Fruit fly (Drosophila melanogaster) whole organism, wandering third instar larva: ENCODE data around the gene sll.
A peak's percentile ranks its signal among the peaks of the same experiment; 100 is the strongest.

ENCODE experiments used
- CG9705 ChIP-seq: fragments of 200-800 bp; sonication (Bioruptor generic); optimal IDR thresholded peaks from 2 replicates; lab custom pipeline; 2018; ENCODE audit warnings: missing biosample characterization, mild to moderate bottlenecking, missing genetic modification characterization
- CrebA ChIP-seq: fragments of 200-800 bp; sonication (Bioruptor generic); optimal IDR thresholded peaks from 2 replicates; lab custom pipeline; 2016; ENCODE audit warnings: missing biosample characterization, mild to moderate bottlenecking, missing genetic modification characterization, borderline replicate concordance
- GATAd ChIP-seq: sonication (Bioruptor generic); optimal IDR thresholded peaks from 2 replicates; lab custom pipeline; 2016; ENCODE audit warnings: missing biosample characterization, missing genetic modification characterization
- Hnf4 ChIP-seq: fragments of 200-800 bp; sonication (Bioruptor generic); optimal IDR thresholded peaks from 2 replicates; lab custom pipeline; 2016; ENCODE audit warnings: missing biosample characterization, mild to moderate bottlenecking, missing genetic modification characterization
- Hr78 ChIP-seq: fragments of >200 bp; optimal IDR thresholded peaks from 2 replicates; lab custom pipeline; 2017; ENCODE audit warnings: missing biosample characterization, missing genetic modification characterization
- Hr83 ChIP-seq: fragments of 200-300 bp; sonication (Bioruptor generic); optimal IDR thresholded peaks from 2 replicates; lab custom pipeline; 2016; ENCODE audit warnings: missing biosample characterization, mild to moderate bottlenecking, missing genetic modification characterization, moderate library complexity; ENCODE audit not compliant: poor library complexity, severe bottlenecking
- N ChIP-seq: fragments of >200 bp; optimal IDR thresholded peaks from 2 replicates; lab custom pipeline; 2018; ENCODE audit warnings: missing biosample characterization, missing external identifiers, missing genetic modification characterization
- OdsH ChIP-seq: fragments of 200-800 bp; sonication (Bioruptor generic); optimal IDR thresholded peaks from 2 replicates; lab custom pipeline; 2016; ENCODE audit warnings: missing biosample characterization, mild to moderate bottlenecking, missing genetic modification characterization
- Rel ChIP-seq, 2 experiments: fragments of 200-800 bp; sonication (Bioruptor generic) in 1 of 2; optimal IDR thresholded peaks; 2 replicates in 1 of 2; 3 replicates in 1 of 2; lab custom pipeline; 2016 to 2019; ENCODE audit warnings: mild to moderate bottlenecking in 2 of 2, missing biosample characterization in 2 of 2, missing genetic modification characterization in 2 of 2, moderate library complexity in 1 of 2
- Sp1 ChIP-seq: fragments of 200-800 bp; sonication (Bioruptor generic); optimal IDR thresholded peaks from 3 replicates; lab custom pipeline; 2019; ENCODE audit warnings: missing biosample characterization, mild to moderate bottlenecking, missing genetic modification characterization, moderate library complexity
- Vsx2 ChIP-seq: fragments of 200-300, 225-300 bp; sonication (Bioruptor generic); optimal IDR thresholded peaks from 2 replicates; lab custom pipeline; 2018; ENCODE audit warnings: missing biosample characterization, missing genetic modification characterization; ENCODE audit not compliant: partially characterized antibody
- dmrt93B ChIP-seq: fragments of 200-800 bp; sonication (Bioruptor generic); optimal IDR thresholded peaks from 2 replicates; lab custom pipeline; 2018; ENCODE audit warnings: missing biosample characterization, mild to moderate bottlenecking, missing genetic modification characterization
- dsf ChIP-seq: sonication (Bioruptor generic); optimal IDR thresholded peaks from 2 replicates; lab custom pipeline; 2016; ENCODE audit warnings: missing biosample characterization, missing genetic modification characterization, borderline replicate concordance
- foxo ChIP-seq, 2 experiments: fragments of 200-800 bp; sonication (Bioruptor generic); optimal IDR thresholded peaks; 2 replicates in 1 of 2; 3 replicates in 1 of 2; lab custom pipeline; 2016 to 2017; ENCODE audit warnings: missing biosample characterization in 2 of 2, missing genetic modification characterization in 2 of 2
- fru ChIP-seq: fragments of 200-800 bp; sonication (Bioruptor generic); optimal IDR thresholded peaks from 3 replicates; lab custom pipeline; 2016; ENCODE audit warnings: missing biosample characterization, mild to moderate bottlenecking, missing genetic modification characterization
- jim ChIP-seq: fragments of 175-275, 200-325 bp; sonication (Bioruptor generic); optimal IDR thresholded peaks from 2 replicates; lab custom pipeline; 2016; ENCODE audit warnings: missing biosample characterization, mild to moderate bottlenecking, missing genetic modification characterization
- lola ChIP-seq: fragments of >200 bp; optimal IDR thresholded peaks from 2 replicates; lab custom pipeline; 2017; ENCODE audit warnings: missing biosample characterization, missing genetic modification characterization
- pan ChIP-seq: fragments of >200 bp; optimal IDR thresholded peaks from 2 replicates; lab custom pipeline; 2017
- psq ChIP-seq: fragments of 200-800 bp; sonication (Bioruptor generic); optimal IDR thresholded peaks from 3 replicates; lab custom pipeline; 2017; ENCODE audit warnings: missing biosample characterization, mild to moderate bottlenecking, missing genetic modification characterization, moderate library complexity
- sage ChIP-seq: fragments of 200-800 bp; sonication (Bioruptor generic); optimal IDR thresholded peaks from 2 replicates; lab custom pipeline; 2016; ENCODE audit warnings: missing biosample characterization, mild to moderate bottlenecking, missing genetic modification characterization
- sv ChIP-seq: fragments of 200-800 bp; sonication (Bioruptor generic); optimal IDR thresholded peaks from 3 replicates; lab custom pipeline; 2016; ENCODE audit warnings: missing biosample characterization, missing genetic modification characterization
- tai ChIP-seq: sonication (Bioruptor generic); optimal IDR thresholded peaks from 2 replicates; lab custom pipeline; 2016; ENCODE audit warnings: missing biosample characterization, missing genetic modification characterization

Gene sll

DNA sequence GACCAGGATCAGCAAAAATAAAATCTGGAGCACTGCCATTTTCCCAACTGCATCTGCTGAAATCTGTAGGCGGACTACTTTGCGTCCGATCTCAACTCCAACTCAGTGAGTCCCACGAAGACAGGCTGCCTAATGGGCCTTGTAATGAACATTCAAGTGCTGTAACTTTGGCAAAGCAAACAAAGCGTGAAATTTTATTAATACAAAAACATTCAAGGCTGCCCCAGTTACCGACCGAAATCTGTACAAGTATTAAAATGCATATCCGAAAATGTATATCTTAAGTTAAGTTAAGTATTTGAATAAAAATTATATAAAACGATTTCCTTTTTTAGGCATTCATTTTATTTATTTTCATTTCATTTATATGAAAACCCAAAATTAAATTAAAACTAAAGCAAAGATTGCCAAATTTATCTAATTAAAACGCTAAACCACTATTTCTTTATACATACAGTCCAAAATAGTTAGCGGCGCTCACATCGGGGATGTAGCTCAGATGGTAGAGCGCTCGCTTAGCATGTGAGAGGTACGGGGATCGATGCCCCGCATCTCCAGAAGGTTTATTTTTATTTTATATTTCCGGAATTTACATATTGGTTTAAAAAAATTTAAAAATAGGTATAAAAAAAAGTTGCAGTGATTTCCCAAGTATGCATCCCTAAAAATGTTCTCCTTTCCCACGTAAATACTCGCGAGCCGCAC lies 16.3 kb downstream of the sll start, which contains the start of gene CG14323:
Gene CG14323 (minus strand): TSS at position 51 of the 705 bp plus-strand sequence.
- TF ChIP-seq psq (no peak), dmrt93B (no peak), fru (GFP tag; lab: Kevin White, UChicago) (no peak)

DNA sequence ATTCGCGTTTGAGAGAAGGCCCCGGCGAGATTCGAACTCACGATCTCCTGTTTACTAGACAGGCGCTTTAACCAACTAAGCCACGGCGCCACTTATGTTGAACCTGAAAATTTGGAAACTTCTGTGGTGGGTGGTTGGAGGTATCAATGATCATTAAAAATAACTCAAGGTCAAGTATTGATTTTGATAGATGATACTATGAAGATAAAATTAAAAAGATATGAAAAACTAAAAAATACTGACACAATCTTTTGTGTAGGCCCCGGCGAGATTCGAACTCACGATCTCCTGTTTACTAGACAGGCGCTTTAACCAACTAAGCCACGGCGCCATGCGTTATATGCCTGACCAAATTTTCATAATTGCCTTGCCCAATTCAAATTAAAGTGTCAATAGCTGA lies 18.6 kb downstream of the sll start:
- TF ChIP-seq CrebA (GFP tag; lab: Kevin White, UChicago) (peak; percentile 27), Hnf4 (GFP tag; lab: Kevin White, UChicago) (no peak)

DNA sequence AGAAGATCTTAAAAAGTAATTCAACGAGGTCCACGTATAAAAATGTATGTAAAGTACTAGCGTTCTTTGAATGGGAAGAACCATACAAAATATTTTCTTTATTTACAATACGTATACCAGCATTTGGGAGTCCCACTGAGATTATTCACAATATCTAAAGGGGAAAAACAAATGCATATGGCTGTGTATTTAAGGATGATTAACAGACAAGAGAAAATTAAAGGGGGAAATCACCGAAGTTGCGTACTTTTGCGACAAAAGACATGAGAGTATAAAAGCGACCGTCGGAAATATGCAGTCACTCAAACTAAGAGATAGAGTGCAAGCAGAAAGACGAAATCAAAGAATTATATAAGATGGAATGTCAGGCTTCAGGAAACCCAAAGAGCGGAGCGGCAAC lies 19.1 kb downstream of the sll start, which contains the start of gene AttD:
Gene AttD (plus strand): TSS at position 301 of the 400 bp plus-strand sequence.
- TF ChIP-seq CG9705 (GFP tag; lab: Kevin White, UChicago) (no peak), sage (GFP tag; lab: Kevin White, UChicago) (no peak), GATAd (GFP tag; lab: Kevin White, UChicago) (no peak), Rel (GFP tag; optimal IDR thresholded peaks at IDR 0.05; lab: Kevin White, UChicago) (no peak), Rel (tag; optimal IDR thresholded peaks at IDR 0.05; lab: Kevin White, UChicago) (peak; percentile 74), N (GFP tag; lab: Kevin White, UChicago) (no peak), jim (GFP tag; lab: Kevin White, UChicago) (no peak), OdsH (no peak)

DNA sequence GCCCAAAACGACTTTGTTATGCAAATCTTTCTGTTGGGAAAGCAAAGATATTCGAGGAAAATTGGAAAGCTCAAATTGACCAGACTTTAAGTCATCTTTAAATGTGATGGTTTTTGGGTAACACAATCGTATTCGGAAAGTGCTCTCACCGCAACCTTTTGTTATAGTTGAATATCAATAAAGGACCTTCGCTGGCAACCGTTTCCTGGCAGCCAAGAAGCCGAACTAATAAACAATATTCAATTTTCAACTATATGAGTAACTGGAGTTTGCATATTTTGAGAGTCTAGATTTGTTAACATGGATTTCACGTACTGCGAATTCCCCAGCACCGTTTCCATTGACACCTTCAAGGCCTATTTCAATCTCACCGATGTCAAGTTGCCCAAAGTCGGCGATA lies 20.9 kb downstream of the sll start, which contains the start of gene CG14325:
Gene CG14325 (plus strand): TSS at position 301 of the 400 bp plus-strand sequence.
- no peak for TF ChIP-seq sage (GFP tag; lab: Kevin White, UChicago)
- TF ChIP-seq Hnf4 (GFP tag; lab: Kevin White, UChicago): no peak
- TF ChIP-seq lola (GFP tag; lab: Kevin White, UChicago): no peak
- TF ChIP-seq dsf (GFP tag; lab: Kevin White, UChicago): no peak
- TF ChIP-seq foxo (GFP tag; optimal IDR thresholded peaks at IDR 0.05; lab: Kevin White, UChicago): no peak
- TF ChIP-seq, all 38 proteins: peak for 0

DNA sequence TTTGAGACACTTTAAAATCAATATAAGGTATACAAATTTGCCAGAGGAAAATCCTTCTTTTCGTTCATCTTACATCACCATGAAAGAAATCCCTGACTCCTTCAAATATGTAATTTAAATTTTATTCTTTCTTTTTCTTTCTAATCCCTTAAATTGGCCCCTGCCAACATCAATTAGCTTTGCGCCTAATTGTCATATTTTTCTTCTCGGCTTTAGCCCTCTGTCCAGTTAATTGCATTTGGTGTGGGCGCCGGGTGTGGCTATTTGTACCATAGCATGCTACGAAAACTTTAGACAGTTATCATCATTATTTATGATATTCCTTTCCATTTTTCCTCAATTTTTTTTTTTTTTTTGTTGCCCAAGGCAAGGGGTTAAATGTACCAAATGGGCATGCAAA lies 24.5 kb downstream of the sll start, which contains the start of gene CG43175:
Gene CG43175 (plus strand): TSS at position 301 of the 400 bp plus-strand sequence.
- TF ChIP-seq psq (no peak), OdsH (no peak), dmrt93B (no peak), Vsx2 (GFP tag; lab: Kevin White, UChicago) (no peak), GATAd (GFP tag; lab: Kevin White, UChicago) (no peak), sv (GFP tag; lab: Kevin White, UChicago) (no peak)
- TF ChIP-seq, all 38 proteins: peak for 0

DNA sequence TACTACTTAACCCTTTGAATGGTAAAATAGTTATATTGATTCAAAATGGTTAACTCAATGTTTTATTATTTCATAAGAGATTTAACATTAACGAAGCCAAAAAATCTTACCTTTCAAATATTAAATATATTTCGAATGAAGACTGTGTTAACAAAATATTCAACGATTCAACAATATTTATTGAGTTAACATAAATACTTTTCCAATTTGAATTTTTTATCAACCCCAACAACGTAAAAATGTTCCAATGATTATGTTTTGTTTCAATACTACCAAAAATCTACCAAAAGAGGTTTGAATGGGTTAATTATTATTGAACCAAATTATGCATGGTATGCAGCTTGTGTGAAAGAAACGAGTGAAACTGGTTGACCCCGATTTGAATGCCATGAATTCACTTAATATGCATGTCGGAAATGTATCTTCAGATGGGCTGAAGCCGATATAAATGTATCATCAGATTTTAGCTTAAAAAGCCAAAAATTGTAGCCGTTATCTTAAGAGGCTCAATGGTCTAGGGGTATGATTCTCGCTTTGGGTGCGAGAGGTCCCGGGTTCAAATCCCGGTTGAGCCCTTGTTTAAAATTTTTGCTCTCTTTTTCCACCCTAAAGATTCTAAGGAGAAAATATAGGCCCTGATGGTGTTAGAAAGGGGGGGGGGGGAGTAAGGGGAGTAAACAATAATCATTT lies 25.4 kb downstream of the sll start:
- TF ChIP-seq Hnf4 (GFP tag; lab: Kevin White, UChicago) (no peak), Hr83 (GFP tag; lab: Kevin White, UChicago) (no peak), Hr78 (GFP tag; lab: Kevin White, UChicago) (no peak)
- TF ChIP-seq, all 38 proteins: peak for 0

DNA sequence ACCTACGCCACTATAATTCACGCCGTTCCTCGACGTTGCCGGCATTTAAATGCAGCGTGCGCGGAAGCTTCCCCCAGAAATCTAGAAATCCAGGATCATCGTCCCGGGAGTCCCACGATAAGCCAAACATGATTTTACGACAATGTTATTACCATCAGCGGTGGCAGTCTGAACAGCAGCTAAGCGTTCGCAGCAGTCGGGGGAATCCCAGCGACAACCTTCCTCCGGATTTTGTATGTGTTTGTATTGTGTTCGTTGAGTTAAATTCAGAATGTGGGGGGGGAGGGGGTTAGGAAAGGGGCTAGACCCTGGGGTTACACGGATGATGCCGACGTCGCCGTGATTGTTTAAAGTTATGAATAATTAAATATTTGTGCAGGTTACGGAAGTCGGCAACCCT lies 38.1 kb downstream of the sll start:
- no peak for TF ChIP-seq N (GFP tag; lab: Kevin White, UChicago)
- no peak for TF ChIP-seq Rel (GFP tag; optimal IDR thresholded peaks at IDR 0.05; lab: Kevin White, UChicago)
- peak; percentile 72 for TF ChIP-seq Rel (tag; optimal IDR thresholded peaks at IDR 0.05; lab: Kevin White, UChicago)

DNA sequence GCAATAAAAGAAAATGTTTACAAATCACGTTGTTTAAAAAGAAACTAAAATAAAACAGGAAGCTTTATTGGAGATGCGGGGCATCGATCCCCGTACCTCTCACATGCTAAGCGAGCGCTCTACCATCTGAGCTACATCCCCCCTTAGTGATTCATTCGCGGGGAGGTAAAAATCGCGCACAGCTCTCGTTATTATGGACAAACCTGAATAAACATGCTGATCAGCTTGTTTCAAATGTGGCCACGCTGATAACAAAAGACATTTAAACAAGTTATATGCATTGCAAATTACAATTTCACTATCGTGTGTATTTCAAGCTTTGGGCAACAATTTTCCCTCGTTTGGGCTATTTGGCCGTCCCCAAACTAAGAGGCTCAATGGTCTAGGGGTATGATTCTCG lies 39.3 kb downstream of the sll start:
- no peak for TF ChIP-seq pan
- TF ChIP-seq OdsH: no peak
- TF ChIP-seq tai (GFP tag; lab: Kevin White, UChicago): no peak
- TF ChIP-seq Hr83 (GFP tag; lab: Kevin White, UChicago): no peak
- no peak for TF ChIP-seq dmrt93B
- no peak for TF ChIP-seq Rel (GFP tag; optimal IDR thresholded peaks at IDR 0.05; lab: Kevin White, UChicago)
- peak; percentile 16 for TF ChIP-seq Rel (tag; optimal IDR thresholded peaks at IDR 0.05; lab: Kevin White, UChicago)
- no peak for TF ChIP-seq Sp1
